Worm (Caenorhabditis elegans) whole organism, mixed stage, embryonic: ENCODE results near the gene C52B9.8.

Source experiments
- blmp-1 ChIP-seq: fragments of 150-350 bp; optimal IDR thresholded peaks from 2 replicates; lab custom pipeline; 2014; ENCODE audit warnings: missing biosample characterization, missing genetic modification characterization
- ceh-83 ChIP-seq: fragments of 200-800 bp; sonication (Bioruptor generic); optimal IDR thresholded peaks from 2 replicates; lab custom pipeline; 2018; ENCODE audit warnings: mild to moderate bottlenecking, missing genetic modification characterization, missing compliant biosample characterization
- lin-13 ChIP-seq: fragments of 150-350 bp; optimal IDR thresholded peaks from 2 replicates; lab custom pipeline; 2014; ENCODE audit warnings: missing biosample characterization, missing genetic modification characterization
- lin-32 ChIP-seq: fragments of 200-800 bp; sonication (Bioruptor generic); optimal IDR thresholded peaks from 2 replicates; lab custom pipeline; 2018; ENCODE audit warnings: mild to moderate bottlenecking, missing genetic modification characterization, missing compliant biosample characterization
- nhr-12 ChIP-seq: fragments of 150-350 bp; optimal IDR thresholded peaks from 2 replicates; lab custom pipeline; 2014; ENCODE audit warnings: missing biosample characterization, missing genetic modification characterization
- nhr-76 ChIP-seq: sonication (generic microtip); optimal IDR thresholded peaks from 2 replicates; lab custom pipeline; 2017; ENCODE audit warnings: missing biosample characterization, missing genetic modification characterization
- pha-4 ChIP-seq: fragments of 150-350 bp; optimal IDR thresholded peaks from 2 replicates; lab custom pipeline; 2018; ENCODE audit warnings: missing biosample characterization, missing genetic modification reagents, missing genetic modification characterization
- snpc-4 ChIP-seq: fragments of 150-350 bp; optimal IDR thresholded peaks from 2 replicates; lab custom pipeline; 2014; ENCODE audit warnings: missing biosample characterization, missing genetic modification characterization
- unc-62 ChIP-seq: fragments of 150-350 bp; optimal IDR thresholded peaks from 2 replicates; lab custom pipeline; 2014; ENCODE audit warnings: missing biosample characterization, missing genetic modification reagents, missing genetic modification characterization
- ztf-11 ChIP-seq: fragments of 150-350 bp; optimal IDR thresholded peaks from 2 replicates; lab custom pipeline; 2014; ENCODE audit warnings: missing biosample characterization, missing genetic modification characterization

- TF ChIP-seq lin-13 = no peak
- no peak for TF ChIP-seq nhr-76 (tag; lab: Kevin White, UChicago)
- TF ChIP-seq unc-62 (GFP tag; lab: Kevin White, UChicago) = no peak
- TF ChIP-seq ceh-83 = no peak
- no peak for TF ChIP-seq blmp-1 (tag; lab: Kevin White, UChicago)
- TF ChIP-seq nhr-12 (tag; lab: Kevin White, UChicago) = no peak
- no peak for TF ChIP-seq pha-4 (tag; lab: Kevin White, UChicago)
- no peak for TF ChIP-seq lin-32 (GFP tag; lab: Kevin White, UChicago)
- no peak for TF ChIP-seq ztf-11 (tag; lab: Kevin White, UChicago)
- TF ChIP-seq snpc-4 (tag; lab: Kevin White, UChicago) = no peak
These were observed 41.8 kb upstream of the C52B9.8 start, which contains the start of gene col-165 for ce11 chrX:4353318-4353717.
